Worm (Caenorhabditis elegans) whole organism, late embryonic: ENCODE results near the gene srd-29.

Experiments used
- C38D4.7 ChIP-seq: fragments of 200-800 bp; sonication (Bioruptor generic); optimal IDR thresholded peaks from 2 replicates; lab custom pipeline; 2018; ENCODE audit warnings: mild to moderate bottlenecking, missing genetic modification characterization, moderate library complexity, missing compliant biosample characterization
- F13H6.1 ChIP-seq: sonication (generic microtip); optimal IDR thresholded peaks from 2 replicates; lab custom pipeline; 2016; ENCODE audit warnings: missing genetic modification characterization, missing compliant biosample characterization
- K02D7.2 ChIP-seq: sonication (generic microtip); optimal IDR thresholded peaks from 2 replicates; lab custom pipeline; 2017; ENCODE audit warnings: mild to moderate bottlenecking, missing genetic modification characterization, missing compliant biosample characterization
- Y22D7AL.16 ChIP-seq: sonication (generic microtip); optimal IDR thresholded peaks from 2 replicates; lab custom pipeline; 2016; ENCODE audit warnings: missing genetic modification characterization, missing compliant biosample characterization
- ahr-1 ChIP-seq: sonication (generic microtip); optimal IDR thresholded peaks from 2 replicates; lab custom pipeline; 2016; ENCODE audit warnings: missing genetic modification characterization, missing compliant biosample characterization
- ceh-18 ChIP-seq: sonication (generic microtip); optimal IDR thresholded peaks from 2 replicates; lab custom pipeline; 2016; ENCODE audit warnings: missing genetic modification characterization, missing compliant biosample characterization
- ceh-22 ChIP-seq: sonication (generic microtip); optimal IDR thresholded peaks from 2 replicates; lab custom pipeline; 2017; ENCODE audit warnings: missing biosample characterization, missing genetic modification characterization
- ceh-31 ChIP-seq: sonication (generic microtip); optimal IDR thresholded peaks from 2 replicates; lab custom pipeline; 2016; ENCODE audit warnings: missing genetic modification characterization, missing compliant biosample characterization
- ceh-34 ChIP-seq: sonication (generic microtip); optimal IDR thresholded peaks from 2 replicates; lab custom pipeline; 2016; ENCODE audit warnings: mild to moderate bottlenecking, missing genetic modification characterization, missing compliant biosample characterization
- ceh-48 ChIP-seq: sonication (generic microtip); optimal IDR thresholded peaks from 2 replicates; lab custom pipeline; 2016; ENCODE audit warnings: missing genetic modification characterization, inconsistent platforms, missing compliant biosample characterization
- ceh-6 ChIP-seq: fragments of 200-800 bp; sonication (Bioruptor generic); optimal IDR thresholded peaks from 2 replicates; lab custom pipeline; 2018; ENCODE audit warnings: mild to moderate bottlenecking, missing genetic modification characterization, missing compliant biosample characterization
- ceh-9 ChIP-seq: sonication (generic microtip); optimal IDR thresholded peaks from 2 replicates; lab custom pipeline; 2016; ENCODE audit warnings: mild to moderate bottlenecking, missing genetic modification characterization, inconsistent platforms, missing compliant biosample characterization
- dve-1 ChIP-seq: sonication (generic microtip); optimal IDR thresholded peaks from 2 replicates; lab custom pipeline; 2017; ENCODE audit warnings: antibody characterized with exemption, mild to moderate bottlenecking, missing genetic modification characterization, missing compliant biosample characterization
- ets-4 ChIP-seq: sonication (generic microtip); optimal IDR thresholded peaks from 2 replicates; lab custom pipeline; 2016; ENCODE audit warnings: missing genetic modification characterization, missing compliant biosample characterization
- eyg-1 ChIP-seq: sonication (generic microtip); optimal IDR thresholded peaks from 2 replicates; lab custom pipeline; 2016; ENCODE audit warnings: missing genotype, missing genetic modification characterization, missing compliant biosample characterization
- fkh-10 ChIP-seq: fragments of 150-350 bp; optimal IDR thresholded peaks from 2 replicates; lab custom pipeline; 2014; ENCODE audit warnings: missing biosample characterization, missing genetic modification reagents, missing genetic modification characterization
- fkh-6 ChIP-seq: sonication (generic microtip); optimal IDR thresholded peaks from 2 replicates; lab custom pipeline; 2016; ENCODE audit warnings: missing genetic modification characterization, missing compliant biosample characterization
- gmeb-2 ChIP-seq: sonication (generic microtip); optimal IDR thresholded peaks from 2 replicates; lab custom pipeline; 2016; ENCODE audit warnings: missing genetic modification characterization, inconsistent platforms, missing compliant biosample characterization
- hlh-13 ChIP-seq: fragments of 200-800 bp; sonication (Bioruptor generic); optimal IDR thresholded peaks from 2 replicates; lab custom pipeline; 2018; ENCODE audit warnings: mild to moderate bottlenecking, missing genetic modification characterization, missing compliant biosample characterization
- hlh-30 ChIP-seq: sonication (generic microtip); optimal IDR thresholded peaks from 2 replicates; lab custom pipeline; 2017; ENCODE audit warnings: antibody characterized with exemption, missing genetic modification characterization, missing compliant biosample characterization; ENCODE audit not compliant: insufficient read depth
- hlh-8 ChIP-seq: sonication (generic microtip); optimal IDR thresholded peaks from 2 replicates; lab custom pipeline; 2016; ENCODE audit warnings: missing genotype, missing genetic modification characterization, missing compliant biosample characterization
- lin-11 ChIP-seq: fragments of 200-800 bp; sonication (Bioruptor generic); optimal IDR thresholded peaks from 2 replicates; lab custom pipeline; 2018; ENCODE audit warnings: mild to moderate bottlenecking, missing genetic modification characterization, missing compliant biosample characterization
- mec-3 ChIP-seq: sonication (generic microtip); optimal IDR thresholded peaks from 2 replicates; lab custom pipeline; 2016; ENCODE audit warnings: borderline replicate concordance, missing genetic modification characterization, missing compliant biosample characterization
- nfya-1 ChIP-seq: sonication (generic microtip); optimal IDR thresholded peaks from 2 replicates; lab custom pipeline; 2017; ENCODE audit warnings: missing genetic modification characterization, mild to moderate bottlenecking, missing compliant biosample characterization, antibody characterized with exemption, moderate library complexity
- nhr-11 ChIP-seq: fragments of 150-350 bp; optimal IDR thresholded peaks from 2 replicates; lab custom pipeline; 2014; ENCODE audit warnings: missing biosample characterization, missing genetic modification characterization
- odd-2 ChIP-seq: sonication (generic microtip); optimal IDR thresholded peaks from 2 replicates; lab custom pipeline; 2017; ENCODE audit warnings: antibody characterized with exemption, mild to moderate bottlenecking, missing genetic modification characterization, missing compliant biosample characterization
- pat-9 ChIP-seq: fragments of 200-800 bp; sonication (Bioruptor generic); optimal IDR thresholded peaks from 2 replicates; lab custom pipeline; 2018; ENCODE audit warnings: mild to moderate bottlenecking, missing genetic modification characterization, moderate library complexity, missing compliant biosample characterization
- pqm-1 ChIP-seq: sonication (generic microtip); optimal IDR thresholded peaks from 2 replicates; lab custom pipeline; 2016; ENCODE audit warnings: missing genetic modification characterization, missing compliant biosample characterization
- pros-1 ChIP-seq: fragments of 150-350 bp; optimal IDR thresholded peaks from 2 replicates; lab custom pipeline; 2014; ENCODE audit warnings: missing biosample characterization, missing genetic modification reagents, missing genetic modification characterization
- rnt-1 ChIP-seq: sonication (generic microtip); optimal IDR thresholded peaks from 2 replicates; lab custom pipeline; 2016; ENCODE audit warnings: missing genetic modification characterization, missing compliant biosample characterization
- sdc-2 ChIP-seq: sonication (generic microtip); optimal IDR thresholded peaks from 2 replicates; lab custom pipeline; 2016; ENCODE audit warnings: missing genotype, missing genetic modification characterization, missing compliant biosample characterization
- sox-2 ChIP-seq: fragments of 200-800 bp; sonication (Bioruptor generic); IDR thresholded peaks from 2 replicates; pipeline ENCODE4 v1.3.6; 2022; ENCODE audit warnings: missing genetic modification reagents, missing genetic modification characterization, missing compliant biosample characterization
- unc-3 ChIP-seq, 2 experiments: fragments of 200-800 bp in 1 of 2; sonication (Bioruptor generic) in 1 of 2; sonication (generic microtip) in 1 of 2; conservative IDR thresholded peaks in 1 of 2; optimal IDR thresholded peaks in 1 of 2; 2 replicates each; pipeline versions ENCODE4 v1.3.6 to Lab custom; 2016 to 2022; ENCODE audit warnings: missing compliant biosample characterization in 2 of 2, missing genetic modification characterization in 2 of 2, missing genetic modification reagents in 1 of 2
- unc-55 ChIP-seq: sonication (generic microtip); optimal IDR thresholded peaks from 2 replicates; lab custom pipeline; 2017; ENCODE audit warnings: missing biosample characterization, missing genetic modification reagents, missing genetic modification characterization
- zip-5 ChIP-seq: sonication (generic microtip); optimal IDR thresholded peaks from 2 replicates; lab custom pipeline; 2016; ENCODE audit warnings: missing genetic modification characterization, missing compliant biosample characterization

Gene srd-29

DNA sequence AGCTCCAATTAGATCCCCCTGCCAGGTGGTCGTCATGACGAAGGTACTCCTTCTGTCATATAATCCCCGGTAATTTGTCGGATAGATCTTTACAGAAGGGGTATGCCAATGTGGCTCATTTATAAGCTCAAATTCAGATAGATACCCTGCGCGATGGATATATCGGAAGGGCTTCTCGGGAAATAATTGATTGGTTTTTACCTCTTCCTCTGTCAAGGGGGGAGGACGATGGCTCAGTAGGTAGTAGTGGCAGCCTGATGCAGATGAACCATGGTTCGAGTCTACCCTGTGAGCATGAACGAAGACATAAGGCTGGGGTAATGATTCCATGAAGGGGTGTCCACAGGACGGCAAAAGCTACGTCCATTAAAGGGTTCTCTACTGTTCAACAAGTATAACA is 11.6 kb downstream of the srd-29 start:
- peak; percentile 95 for TF ChIP-seq sdc-2 (tag; lab: Kevin White, UChicago)
- no peak for TF ChIP-seq C38D4.7 (GFP tag; lab: Kevin White, UChicago)
- TF ChIP-seq, all 69 proteins: peak for 1

DNA sequence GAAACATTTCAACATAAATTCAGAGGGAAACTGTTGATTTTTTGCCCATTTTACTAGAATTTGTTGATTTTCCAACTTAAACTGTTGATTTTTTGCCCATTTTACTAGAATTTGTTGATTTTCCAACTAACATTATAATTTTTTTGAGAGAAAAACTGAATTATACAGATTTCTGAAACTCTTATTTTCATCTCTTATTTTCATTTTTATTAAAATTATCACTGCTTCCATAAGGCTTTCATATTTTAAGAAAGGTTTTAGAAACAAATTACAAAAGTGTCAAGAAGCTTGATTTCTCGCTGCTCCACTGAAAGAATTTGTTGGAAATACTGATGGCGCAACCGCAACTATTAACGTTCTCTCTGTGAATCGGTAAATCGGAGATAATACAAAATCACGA is 14.4 kb downstream of the srd-29 start:
- TF ChIP-seq zip-5 (no peak), nhr-11 (no peak)
- TF ChIP-seq, all 69 proteins: peak for 0

DNA sequence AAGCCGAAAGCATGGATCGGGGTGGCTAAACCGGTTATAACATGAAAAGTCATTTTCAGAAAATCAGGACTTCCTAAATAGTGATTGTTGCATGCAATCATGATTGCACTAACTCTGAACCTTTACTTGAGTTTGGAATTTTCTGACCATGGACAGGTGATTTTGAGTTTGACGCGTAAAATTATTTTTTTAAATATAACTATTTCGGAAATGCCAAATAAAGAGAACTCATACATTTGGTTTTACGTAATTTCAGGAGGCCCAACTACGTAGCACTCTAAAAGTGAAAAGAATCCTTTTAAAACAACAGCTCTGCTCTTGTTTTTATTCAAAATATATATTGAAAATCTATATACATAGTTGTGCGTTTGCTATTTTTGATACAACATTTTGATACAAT is 16.2 kb downstream of the srd-29 start, which contains the start of gene srh-234:
TSS of gene srh-234 (minus strand) at position 101 of the 400 bp plus-strand sequence.
- TF ChIP-seq rnt-1 (tag; lab: Kevin White, UChicago), result no peak
- no peak for TF ChIP-seq ceh-18 (tag; lab: Kevin White, UChicago)
- TF ChIP-seq hlh-8 (tag; lab: Kevin White, UChicago), result no peak
- no peak for TF ChIP-seq F13H6.1 (tag; lab: Kevin White, UChicago)
- no peak for TF ChIP-seq ceh-34 (tag; lab: Kevin White, UChicago)
- no peak for TF ChIP-seq ceh-31 (tag; lab: Kevin White, UChicago)
- no peak for TF ChIP-seq hlh-13 (GFP tag; lab: Kevin White, UChicago)
- no peak for TF ChIP-seq pqm-1 (tag; lab: Kevin White, UChicago)
- no peak for TF ChIP-seq dve-1 (tag; lab: Kevin White, UChicago)
- no peak for TF ChIP-seq pat-9 (tag; lab: Kevin White, UChicago)
- no peak for TF ChIP-seq lin-11 (tag; lab: Kevin White, UChicago)
- TF ChIP-seq fkh-6 (tag; lab: Kevin White, UChicago), result no peak
- TF ChIP-seq ceh-6 (GFP tag; lab: Kevin White, UChicago), result no peak
- TF ChIP-seq ceh-9 (tag; lab: Kevin White, UChicago), result no peak
- TF ChIP-seq odd-2, result no peak
- TF ChIP-seq gmeb-2 (tag; lab: Kevin White, UChicago), result no peak
- no peak for TF ChIP-seq sdc-2 (tag; lab: Kevin White, UChicago)

DNA sequence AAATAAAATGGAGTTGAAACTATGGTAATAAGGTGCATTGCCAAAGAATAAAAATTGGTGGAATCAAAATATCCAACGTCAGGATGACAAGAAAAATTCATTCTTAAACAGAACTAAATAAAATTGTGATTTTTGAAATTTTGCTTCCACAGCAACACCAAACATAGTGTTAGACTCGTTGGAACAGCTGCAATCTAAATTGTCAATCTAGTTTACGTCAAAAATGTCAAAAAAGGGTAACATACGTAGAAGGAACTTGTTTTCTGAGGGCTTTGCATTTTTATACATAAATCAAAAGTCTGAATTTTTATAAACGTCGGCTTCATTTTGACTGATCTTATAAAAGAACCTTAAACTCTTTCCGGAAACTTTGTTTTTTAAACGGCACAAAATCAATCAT is 18.0 kb downstream of the srd-29 start, which contains the start of gene srh-200:
TSS of gene srh-200 (minus strand) at position 101 of the 400 bp plus-strand sequence.
- no peak for TF ChIP-seq eyg-1
- no peak for TF ChIP-seq nhr-11
- no peak for TF ChIP-seq ahr-1 (tag; lab: Kevin White, UChicago)
- no peak for TF ChIP-seq ets-4 (tag; lab: Kevin White, UChicago)
- TF ChIP-seq hlh-30 (tag; lab: Kevin White, UChicago), result no peak
- TF ChIP-seq nfya-1, result no peak
- no peak for TF ChIP-seq mec-3
- no peak for TF ChIP-seq Y22D7AL.16 (tag; lab: Kevin White, UChicago)
- TF ChIP-seq unc-3 (GFP tag; conservative IDR thresholded peaks at IDR 0.05; lab: Robert Waterston, UW), result no peak
- no peak for TF ChIP-seq unc-3 (tag; optimal IDR thresholded peaks at IDR 0.05; lab: Kevin White, UChicago)
- no peak for TF ChIP-seq sox-2 (GFP tag; lab: Robert Waterston, UW)
- no peak for TF ChIP-seq fkh-10 (GFP tag; lab: Kevin White, UChicago)
- no peak for TF ChIP-seq zip-5
- no peak for TF ChIP-seq ceh-48 (tag; lab: Kevin White, UChicago)
- no peak for TF ChIP-seq pros-1 (tag; lab: Kevin White, UChicago)
- no peak for TF ChIP-seq ceh-22 (tag; lab: Kevin White, UChicago)
- TF ChIP-seq K02D7.2 (tag; lab: Kevin White, UChicago), result no peak
- TF ChIP-seq unc-55 (GFP tag; lab: Kevin White, UChicago), result no peak
